Fruit fly (Drosophila melanogaster) whole organism, prepupa: ENCODE results near the gene rdgB.

Source experiments
- Blimp-1 ChIP-seq: fragments of 200-800 bp; sonication (Bioruptor generic); optimal IDR thresholded peaks from 3 replicates; lab custom pipeline; 2017; ENCODE audit warnings: missing biosample characterization, missing genetic modification characterization, mild to moderate bottlenecking, moderate library complexity, missing genetic modification reagents
- CG32006 ChIP-seq: fragments of 200-800 bp; sonication (Bioruptor generic); optimal IDR thresholded peaks from 3 replicates; lab custom pipeline; 2017; ENCODE audit warnings: missing biosample characterization, mild to moderate bottlenecking, missing genetic modification characterization
- CG8119 ChIP-seq: fragments of 200-800 bp; sonication (Bioruptor generic); IDR thresholded peaks from 3 replicates; pipeline ENCODE4 v1.3.6; 2022; ENCODE audit warnings: missing biosample characterization, missing genetic modification characterization
- Eip78C ChIP-seq: fragments of 200-800 bp; sonication (Bioruptor generic); peaks from one replicate; lab custom pipeline; 2016; ENCODE audit warnings: missing biosample characterization, missing genetic modification characterization
- Hr38 ChIP-seq: sonication (Bioruptor generic); optimal IDR thresholded peaks from 2 replicates; lab custom pipeline; 2016; ENCODE audit warnings: missing biosample characterization, missing genetic modification characterization
- Smox ChIP-seq: fragments of 200-800 bp; sonication (Bioruptor generic); optimal IDR thresholded peaks from 3 replicates; lab custom pipeline; 2016; ENCODE audit warnings: missing biosample characterization, missing genetic modification characterization
- Sox102F ChIP-seq: fragments of 200-800 bp; sonication (Bioruptor generic); optimal IDR thresholded peaks from 2 replicates; lab custom pipeline; 2016; ENCODE audit warnings: missing biosample characterization, mild to moderate bottlenecking, missing genetic modification characterization
- eg ChIP-seq: fragments of 200-800 bp; sonication (Bioruptor generic); IDR thresholded peaks from 3 replicates; pipeline ENCODE4 v1.3.6; 2022; ENCODE audit warnings: missing biosample characterization, missing genetic modification characterization
- fd59A ChIP-seq: fragments of 200-800 bp; sonication (Bioruptor generic); optimal IDR thresholded peaks from 2 replicates; lab custom pipeline; 2017; ENCODE audit warnings: missing biosample characterization, mild to moderate bottlenecking, missing genetic modification characterization, missing genetic modification reagents
- lz ChIP-seq: fragments of 200-800 bp; sonication (Bioruptor generic); optimal IDR thresholded peaks from 3 replicates; lab custom pipeline; 2016; ENCODE audit warnings: missing biosample characterization, missing genetic modification characterization
- topi ChIP-seq: fragments of 200-800 bp; sonication (Bioruptor generic); optimal IDR thresholded peaks from 3 replicates; lab custom pipeline; 2016; ENCODE audit warnings: missing biosample characterization, missing genetic modification characterization
- vri ChIP-seq: fragments of 200-800 bp; sonication (Bioruptor generic); optimal IDR thresholded peaks from 3 replicates; lab custom pipeline; 2016; ENCODE audit warnings: missing biosample characterization, mild to moderate bottlenecking, missing genetic modification characterization

- no peak for TF ChIP-seq Eip78C (GFP tag; lab: Kevin White, UChicago)
- no peak for TF ChIP-seq eg (GFP tag; lab: Robert Waterston, UW)
- TF ChIP-seq Smox (GFP tag; lab: Kevin White, UChicago), result no peak
- TF ChIP-seq CG32006 (GFP tag; lab: Kevin White, UChicago), result no peak
- TF ChIP-seq CG8119 (GFP tag; lab: Robert Waterston, UW), result no peak
- no peak for TF ChIP-seq Hr38 (GFP tag; lab: Kevin White, UChicago)
- no peak for TF ChIP-seq Blimp-1 (GFP tag; lab: Kevin White, UChicago)
- TF ChIP-seq vri, result no peak
- no peak for TF ChIP-seq topi (GFP tag; lab: Kevin White, UChicago)
- no peak for TF ChIP-seq Sox102F (GFP tag; lab: Kevin White, UChicago)
- TF ChIP-seq fd59A, result no peak
- TF ChIP-seq lz (GFP tag; lab: Kevin White, UChicago), result no peak
These were observed 43.0 kb downstream of the rdgB start for dm6 chrX:13805554-13805953.
